Fruit fly (Drosophila melanogaster) whole organism, embryonic: ENCODE data around the gene CG34030.

ENCODE experiments used
- ATbp ChIP-seq: fragments of 200-800 bp; sonication (Bioruptor generic); optimal IDR thresholded peaks from 2 replicates; lab custom pipeline; 2017; ENCODE audit warnings: missing biosample characterization, mild to moderate bottlenecking, missing genetic modification characterization, missing genetic modification reagents
- Adf1 ChIP-seq: fragments of 200-800 bp; sonication (Bioruptor generic); IDR thresholded peaks from 2 replicates; pipeline ENCODE4 v1.3.6; 2022; ENCODE audit warnings: missing biosample characterization, missing genetic modification characterization
- B-H1 ChIP-seq: fragments of 200-800 bp; sonication (Bioruptor generic); IDR thresholded peaks from 3 replicates; pipeline ENCODE4 v1.3.6; 2022; ENCODE audit warnings: missing biosample characterization, missing genetic modification characterization
- CG11456 ChIP-seq: fragments of 200-800 bp; sonication (Bioruptor generic); IDR thresholded peaks from 3 replicates; pipeline ENCODE4 v1.3.6; 2022; ENCODE audit warnings: missing biosample characterization, missing genetic modification characterization
- CG12236 ChIP-seq: fragments of 200-800 bp; sonication (Bioruptor generic); optimal IDR thresholded peaks from 2 replicates; lab custom pipeline; 2016; ENCODE audit warnings: missing biosample characterization, missing genetic modification characterization
- CG12769 ChIP-seq: fragments of 200-800 bp; sonication (Bioruptor generic); optimal IDR thresholded peaks from 2 replicates; lab custom pipeline; 2019; ENCODE audit warnings: missing biosample characterization, mild to moderate bottlenecking, missing genetic modification characterization, moderate library complexity
- CG14050 ChIP-seq: fragments of 200-800 bp; sonication (Bioruptor generic); IDR thresholded peaks from 3 replicates; pipeline ENCODE4 v1.3.6; 2022; ENCODE audit warnings: missing biosample characterization, missing genetic modification characterization
- CG14710 ChIP-seq: fragments of 200-800 bp; sonication (Bioruptor generic); optimal IDR thresholded peaks from 3 replicates; lab custom pipeline; 2019; ENCODE audit warnings: missing biosample characterization, mild to moderate bottlenecking, missing genetic modification characterization, moderate library complexity
- CG15073 ChIP-seq: fragments of 200-800 bp; sonication (Bioruptor generic); optimal IDR thresholded peaks from 2 replicates; lab custom pipeline; 2016; ENCODE audit warnings: missing biosample characterization, missing genetic modification characterization
- CG15514 ChIP-seq: fragments of 200-800 bp; sonication (Bioruptor generic); optimal IDR thresholded peaks from 3 replicates; lab custom pipeline; 2017; ENCODE audit warnings: missing biosample characterization, missing genetic modification characterization, mild to moderate bottlenecking, moderate library complexity, missing genetic modification reagents
- CG18764 ChIP-seq: fragments of 200-800 bp; sonication (Bioruptor generic); optimal IDR thresholded peaks from 3 replicates; lab custom pipeline; 2016; ENCODE audit warnings: missing biosample characterization, missing genetic modification characterization
- CG32532 ChIP-seq: fragments of 200-800 bp; sonication (Bioruptor generic); IDR thresholded peaks from 2 replicates; pipeline ENCODE4 v1.3.6; 2022; ENCODE audit warnings: missing biosample characterization, missing genetic modification characterization
- CG3281 ChIP-seq: fragments of 200-800 bp; sonication (Bioruptor generic); optimal IDR thresholded peaks from 3 replicates; lab custom pipeline; 2017; ENCODE audit warnings: missing biosample characterization, mild to moderate bottlenecking, missing genetic modification characterization
- CG3407 ChIP-seq: fragments of 200-800 bp; sonication (Bioruptor generic); optimal IDR thresholded peaks from 2 replicates; lab custom pipeline; 2018; ENCODE audit warnings: missing biosample characterization, mild to moderate bottlenecking, missing genetic modification characterization
- CG6654 ChIP-seq: fragments of 200-800 bp; sonication (Bioruptor generic); optimal IDR thresholded peaks from 2 replicates; lab custom pipeline; 2017; ENCODE audit warnings: missing biosample characterization, mild to moderate bottlenecking, missing genetic modification characterization
- CG6689 ChIP-seq: fragments of 200-800 bp; sonication (Bioruptor generic); IDR thresholded peaks from 2 replicates; pipeline ENCODE4 v1.3.6; 2022; ENCODE audit warnings: missing biosample characterization, missing genetic modification characterization
- CG6765 ChIP-seq: fragments of 200-800 bp; sonication (Bioruptor generic); optimal IDR thresholded peaks from 3 replicates; lab custom pipeline; 2017; ENCODE audit warnings: missing biosample characterization, mild to moderate bottlenecking, missing genetic modification characterization
- CG8388 ChIP-seq: fragments of 200-800 bp; sonication (Bioruptor generic); optimal IDR thresholded peaks from 2 replicates; lab custom pipeline; 2019; ENCODE audit warnings: missing biosample characterization, mild to moderate bottlenecking, missing genetic modification characterization, moderate library complexity
- CG8765 ChIP-seq: fragments of 200-800 bp; sonication (Bioruptor generic); IDR thresholded peaks from 2 replicates; pipeline ENCODE4 v1.3.6; 2022; ENCODE audit warnings: missing biosample characterization, missing genetic modification characterization
- CG8924 ChIP-seq: fragments of 200-800 bp; optimal IDR thresholded peaks from 3 replicates; lab custom pipeline; 2019; ENCODE audit warnings: missing biosample characterization, mild to moderate bottlenecking, missing genetic modification characterization, moderate library complexity
- CG9215 ChIP-seq: fragments of 200-800 bp; sonication (Bioruptor generic); IDR thresholded peaks from 2 replicates; pipeline ENCODE4 v1.3.6; 2022; ENCODE audit warnings: missing biosample characterization, missing genetic modification characterization
- Dek ChIP-seq: fragments of 200-800 bp; sonication (Bioruptor generic); optimal IDR thresholded peaks from 3 replicates; lab custom pipeline; 2019; ENCODE audit warnings: missing biosample characterization, mild to moderate bottlenecking, missing genetic modification characterization, moderate library complexity
- Fer1 ChIP-seq: fragments of 200-800 bp; sonication (Bioruptor generic); optimal IDR thresholded peaks from 2 replicates; lab custom pipeline; 2017; ENCODE audit warnings: missing biosample characterization, mild to moderate bottlenecking, missing genetic modification characterization
- H2.0 ChIP-seq: fragments of 200-800 bp; sonication (Bioruptor generic); IDR thresholded peaks from 2 replicates; pipeline ENCODE4 v1.3.6; 2022; ENCODE audit warnings: missing biosample characterization, missing genetic modification characterization
- HLH3B ChIP-seq: fragments of 200-800 bp; sonication (Bioruptor generic); IDR thresholded peaks from 2 replicates; pipeline ENCODE4 v1.3.6; 2022; ENCODE audit warnings: missing biosample characterization, missing genetic modification characterization
- Hr51 ChIP-seq, 2 experiments: fragments of 200-800 bp; sonication (Bioruptor generic); optimal IDR thresholded peaks; 2 replicates in 1 of 2; 3 replicates in 1 of 2; lab custom pipeline; 2016 to 2018; ENCODE audit warnings: missing biosample characterization in 2 of 2, missing genetic modification characterization in 2 of 2, mild to moderate bottlenecking in 1 of 2, moderate library complexity in 1 of 2
- Jarid2 ChIP-seq: fragments of 200-800 bp; sonication (Bioruptor generic); optimal IDR thresholded peaks from 3 replicates; lab custom pipeline; 2017; ENCODE audit warnings: mild to moderate bottlenecking, missing biosample characterization, missing genetic modification reagents, missing genetic modification characterization
- Mrtf ChIP-seq: fragments of 200-800 bp; sonication (Bioruptor generic); IDR thresholded peaks from 3 replicates; pipeline ENCODE4 v1.3.6; 2022; ENCODE audit warnings: missing biosample characterization, missing genetic modification characterization
- NFAT ChIP-seq: fragments of 200-800 bp; sonication (Bioruptor generic); IDR thresholded peaks from 2 replicates; pipeline ENCODE4 v1.3.6; 2022; ENCODE audit warnings: missing biosample characterization, missing genetic modification characterization
- Ravus ChIP-seq: fragments of 200-800 bp; sonication (Bioruptor generic); IDR thresholded peaks from 2 replicates; pipeline ENCODE4 v1.3.6; 2022; ENCODE audit warnings: missing biosample characterization, missing genetic modification characterization
- Side ChIP-seq: fragments of 200-800 bp; sonication (Bioruptor generic); optimal IDR thresholded peaks from 2 replicates; lab custom pipeline; 2016; ENCODE audit warnings: missing biosample characterization, missing genetic modification characterization
- Six4 ChIP-seq: fragments of 200-800 bp; sonication (Bioruptor generic); optimal IDR thresholded peaks from 2 replicates; lab custom pipeline; 2016; ENCODE audit warnings: missing biosample characterization, missing genetic modification characterization
- Spps ChIP-seq: fragments of 200-800 bp; sonication (Bioruptor generic); optimal IDR thresholded peaks from 2 replicates; lab custom pipeline; 2018; ENCODE audit warnings: missing biosample characterization, mild to moderate bottlenecking, missing genetic modification characterization
- Sry-δ ChIP-seq: fragments of 200-800 bp; sonication (Bioruptor generic); optimal IDR thresholded peaks from 2 replicates; lab custom pipeline; 2016; ENCODE audit warnings: missing biosample characterization, missing genetic modification characterization
- Stat92E ChIP-seq, 3 experiments: fragments of >200 bp in 2 of 3; fragments of 200-800 bp in 1 of 3; sonication (Bioruptor generic) in 1 of 3; optimal IDR thresholded peaks; 2 replicates each; lab custom pipeline; 2017 to 2019; ENCODE audit warnings: missing biosample characterization in 3 of 3, missing genetic modification characterization in 3 of 3, mild to moderate bottlenecking in 1 of 3, moderate library complexity in 1 of 3
- crol ChIP-seq: fragments of 200-800 bp; sonication (Bioruptor generic); IDR thresholded peaks from 2 replicates; pipeline ENCODE4 v1.3.6; 2022; ENCODE audit warnings: missing biosample characterization, missing genetic modification characterization
- dimm ChIP-seq: fragments of 200-800 bp; sonication (Bioruptor generic); IDR thresholded peaks from 2 replicates; pipeline ENCODE4 v1.3.6; 2022; ENCODE audit warnings: missing biosample characterization, missing genetic modification characterization
- en ChIP-seq: fragments of 200-800 bp; sonication (Bioruptor generic); optimal IDR thresholded peaks from 2 replicates; lab custom pipeline; 2016; ENCODE audit warnings: missing biosample characterization, missing genetic modification characterization
- ewg ChIP-seq: fragments of 200-800 bp; sonication (Bioruptor generic); optimal IDR thresholded peaks from 3 replicates; lab custom pipeline; 2017; ENCODE audit warnings: mild to moderate bottlenecking, missing biosample characterization, missing genetic modification reagents, missing genetic modification characterization
- fd96Cb ChIP-seq: fragments of 200-800 bp; sonication (Bioruptor generic); optimal IDR thresholded peaks from 2 replicates; lab custom pipeline; 2018; ENCODE audit warnings: missing biosample characterization, mild to moderate bottlenecking, missing genetic modification characterization, moderate library complexity
- gfzf ChIP-seq: fragments of 200-800 bp; sonication (Bioruptor generic); optimal IDR thresholded peaks from 2 replicates; lab custom pipeline; 2016; ENCODE audit warnings: missing biosample characterization, mild to moderate bottlenecking, missing genetic modification characterization, moderate library complexity
- hb ChIP-seq: fragments of 200-800 bp; sonication (Bioruptor generic); IDR thresholded peaks from 3 replicates; pipeline ENCODE4 v1.3.6; 2022; ENCODE audit warnings: missing biosample characterization, missing genetic modification characterization; ENCODE audit not compliant: partially characterized antibody
- nom ChIP-seq: fragments of 200-800 bp; sonication (Bioruptor generic); optimal IDR thresholded peaks from 2 replicates; lab custom pipeline; 2017; ENCODE audit warnings: missing biosample characterization, missing genetic modification characterization, mild to moderate bottlenecking, moderate library complexity, missing genetic modification reagents
- pros ChIP-seq: fragments of 200-800 bp; sonication (Bioruptor generic); optimal IDR thresholded peaks from 3 replicates; lab custom pipeline; 2019; ENCODE audit warnings: missing biosample characterization, mild to moderate bottlenecking, missing genetic modification characterization, moderate library complexity
- ranshi ChIP-seq: fragments of 200-800 bp; sonication (Bioruptor generic); IDR thresholded peaks from 2 replicates; pipeline ENCODE4 v1.3.6; 2022; ENCODE audit warnings: missing biosample characterization, missing genetic modification characterization
- sima ChIP-seq: fragments of 200-800 bp; sonication (Bioruptor generic); optimal IDR thresholded peaks from 2 replicates; lab custom pipeline; 2016; ENCODE audit warnings: missing biosample characterization, missing genetic modification characterization
- ttk ChIP-seq: fragments of 200-800 bp; sonication (Bioruptor generic); IDR thresholded peaks from 2 replicates; pipeline ENCODE4 v2.1.2; 2022; ENCODE audit warnings: missing biosample characterization, missing genetic modification characterization
- twi ChIP-seq: fragments of 200-800 bp; optimal IDR thresholded peaks from 2 replicates; lab custom pipeline; 2019; ENCODE audit warnings: missing biosample characterization, mild to moderate bottlenecking, missing genetic modification characterization, moderate library complexity
- usp ChIP-seq: fragments of >200 bp; optimal IDR thresholded peaks from 2 replicates; lab custom pipeline; 2017; ENCODE audit warnings: missing biosample characterization, missing genetic modification characterization
- z ChIP-seq: fragments of 200-800 bp; sonication (Bioruptor generic); IDR thresholded peaks from 3 replicates; pipeline ENCODE4 v1.3.6; 2022; ENCODE audit warnings: missing biosample characterization, missing genetic modification characterization
- zfh1 ChIP-seq: fragments of 200-800 bp; sonication (Bioruptor generic); IDR thresholded peaks from 3 replicates; pipeline ENCODE4 v1.3.6; 2022; ENCODE audit warnings: missing biosample characterization, missing genetic modification characterization

The CG34030 gene

dm6 chr3L:7087347-7087746, 12.3 kb upstream of the CG34030 start (continued):
- TF ChIP-seq Side = no peak
- TF ChIP-seq CG6654 = no peak
- TF ChIP-seq CG9215 (GFP tag; lab: Robert Waterston, UW) = no peak
- 0 out of 2 replicates have a peak, but pooled peaks have one; percentile 32 for TF ChIP-seq CG6689 (GFP tag; lab: Robert Waterston, UW)
- TF ChIP-seq pros = no peak
- no peak for TF ChIP-seq HLH3B (GFP tag; lab: Robert Waterston, UW)
- TF ChIP-seq CG18764 = no peak
- TF ChIP-seq zfh1 = 0 out of 3 replicates have a peak, but pooled peaks have one; percentile 29
- no peak for TF ChIP-seq hb (GFP tag; lab: Robert Waterston, UW)
- no peak for TF ChIP-seq CG3281 (GFP tag; lab: Kevin White, UChicago)
- TF ChIP-seq CG15514 (GFP tag; lab: Kevin White, UChicago) = no peak
- no peak for TF ChIP-seq CG11456
- TF ChIP-seq CG15073 (GFP tag; lab: Kevin White, UChicago) = no peak
- no peak for TF ChIP-seq dimm (GFP tag; lab: Robert Waterston, UW)
- TF ChIP-seq Mrtf (GFP tag; lab: Robert Waterston, UW) = 0 out of 3 replicates have a peak, but pooled peaks have one; percentile 25
- no peak for TF ChIP-seq NFAT (GFP tag; lab: Robert Waterston, UW)
- TF ChIP-seq CG32532 = 0 out of 2 replicates have a peak, but pooled peaks have one; percentile 6
- TF ChIP-seq H2.0 (GFP tag; lab: Robert Waterston, UW) = peak; percentile 11; the same call in 1 of the 2 replicates
- no peak for TF ChIP-seq Stat92E (GFP tag; optimal IDR thresholded peaks at IDR 0.05; lab: Kevin White, UChicago)
- TF ChIP-seq CG14710 = no peak
- 0 out of 2 replicates have a peak, but pooled peaks have one; percentile 33 for TF ChIP-seq ttk (GFP tag; lab: Robert Waterston, UW)
- no peak for TF ChIP-seq ewg (GFP tag; lab: Kevin White, UChicago)
- TF ChIP-seq Hr51 (GFP tag; optimal IDR thresholded peaks at IDR 0.05; lab: Kevin White, UChicago) = peak in 1 of 2 experiments; percentile 21
- TF ChIP-seq CG12769 (tag; lab: Kevin White, UChicago) = no peak
- no peak for TF ChIP-seq Fer1 (GFP tag; lab: Kevin White, UChicago)
- TF ChIP-seq en (GFP tag; lab: Kevin White, UChicago) = no peak
- TF ChIP-seq gfzf = no peak
- TF ChIP-seq Dek (tag; lab: Kevin White, UChicago) = no peak
- TF ChIP-seq ranshi (GFP tag; lab: Robert Waterston, UW) = no peak
- TF ChIP-seq CG8924 (tag; lab: Kevin White, UChicago) = no peak
- no peak for TF ChIP-seq z
- TF ChIP-seq fd96Cb = peak; percentile 20
- TF ChIP-seq Sry-δ (GFP tag; lab: Kevin White, UChicago) = no peak
- TF ChIP-seq Six4 (GFP tag; lab: Kevin White, UChicago) = no peak
- TF ChIP-seq CG12236 (GFP tag; lab: Kevin White, UChicago) = no peak
- TF ChIP-seq sima (GFP tag; lab: Kevin White, UChicago) = no peak
- no peak for TF ChIP-seq twi
- no peak for TF ChIP-seq Adf1 (GFP tag; lab: Robert Waterston, UW)
- TF ChIP-seq CG6765 (GFP tag; lab: Kevin White, UChicago) = no peak
- TF ChIP-seq CG3407 (GFP tag; lab: Kevin White, UChicago) = no peak
- TF ChIP-seq ATbp (GFP tag; lab: Kevin White, UChicago) = no peak
- TF ChIP-seq CG8388 (GFP tag; lab: Kevin White, UChicago) = no peak
- no peak for TF ChIP-seq CG14050 (GFP tag; lab: Robert Waterston, UW)
- no peak for TF ChIP-seq usp (GFP tag; lab: Kevin White, UChicago)
- TF ChIP-seq crol (GFP tag; lab: Robert Waterston, UW) = no peak
- no peak for TF ChIP-seq CG8765 (GFP tag; lab: Robert Waterston, UW)
- TF ChIP-seq Spps (tag; lab: Kevin White, UChicago) = no peak
- no peak for TF ChIP-seq Jarid2 (GFP tag; lab: Kevin White, UChicago)
- TF ChIP-seq nom (GFP tag; lab: Kevin White, UChicago) = no peak
- TF ChIP-seq B-H1 (GFP tag; lab: Robert Waterston, UW) = no peak
- TF ChIP-seq Ravus (GFP tag; lab: Robert Waterston, UW) = no peak
